Worm (Caenorhabditis elegans) whole organism, L2 larva: ENCODE data around the gene nas-18.

Source experiments
- ceh-82 ChIP-seq: fragments of 150-350 bp; optimal IDR thresholded peaks from 2 replicates; lab custom pipeline; 2014; ENCODE audit warnings: missing biosample characterization, missing genetic modification characterization
- lin-13 ChIP-seq: fragments of 150-350 bp; optimal IDR thresholded peaks from 2 replicates; lab custom pipeline; 2014; ENCODE audit warnings: missing biosample characterization, missing genetic modification reagents, missing genetic modification characterization
- lsy-2 ChIP-seq, 2 experiments: fragments of 150-350 bp in 1 of 2; sonication (generic microtip) in 1 of 2; optimal IDR thresholded peaks; 2 replicates each; lab custom pipeline; 2014 to 2017; ENCODE audit warnings: missing biosample characterization in 2 of 2, missing genetic modification characterization in 2 of 2
- nhr-10 ChIP-seq: sonication (generic microtip); optimal IDR thresholded peaks from 2 replicates; lab custom pipeline; 2017; ENCODE audit warnings: missing biosample characterization, missing genetic modification characterization
- nhr-12 ChIP-seq: fragments of 150-350 bp; optimal IDR thresholded peaks from 2 replicates; lab custom pipeline; 2014; ENCODE audit warnings: missing biosample characterization, missing genetic modification characterization
- zag-1 ChIP-seq: fragments of 150-350 bp; optimal IDR thresholded peaks from 2 replicates; lab custom pipeline; 2014; ENCODE audit warnings: missing biosample characterization, missing genetic modification characterization

DNA sequence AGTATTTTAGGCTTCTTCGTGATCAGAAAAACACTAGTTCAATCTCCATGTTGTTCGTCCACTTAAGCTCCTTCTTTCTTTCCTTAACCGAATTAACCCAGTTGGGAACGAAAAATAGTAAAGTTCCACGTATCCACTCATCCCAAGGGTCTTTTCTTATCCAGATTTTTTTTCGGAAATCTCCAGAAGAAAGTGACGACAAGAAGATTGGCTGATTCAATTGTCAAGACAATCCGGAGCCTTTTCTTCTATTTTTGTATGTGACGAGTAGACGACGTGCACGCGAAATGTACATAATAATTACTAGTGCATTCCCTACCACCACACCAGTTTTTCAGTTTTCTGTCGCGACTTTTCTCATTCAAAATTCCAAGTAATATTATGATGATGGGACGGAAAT lies 45.0 kb upstream of the nas-18 start:
- TF ChIP-seq nhr-10 (no peak), nhr-12 (no peak), ceh-82 (tag; lab: Kevin White, UChicago) (no peak), lin-13 (no peak), zag-1 (tag; lab: Kevin White, UChicago) (no peak), lsy-2 (tag; optimal IDR thresholded peaks at IDR 0.05; lab: Kevin White, UChicago) (no peak)
